Worm (Caenorhabditis elegans): ENCODE measurements around the gene W09C2.7.
A peak's percentile ranks its signal among the peaks of the same experiment; 100 is the strongest.
"Not testable (repeated sequence)": the region's sequence is repeated elsewhere in the genome, so short reads cannot be mapped to it uniquely, and the experiment has no call there.

W09C2.7 gene

DNA sequence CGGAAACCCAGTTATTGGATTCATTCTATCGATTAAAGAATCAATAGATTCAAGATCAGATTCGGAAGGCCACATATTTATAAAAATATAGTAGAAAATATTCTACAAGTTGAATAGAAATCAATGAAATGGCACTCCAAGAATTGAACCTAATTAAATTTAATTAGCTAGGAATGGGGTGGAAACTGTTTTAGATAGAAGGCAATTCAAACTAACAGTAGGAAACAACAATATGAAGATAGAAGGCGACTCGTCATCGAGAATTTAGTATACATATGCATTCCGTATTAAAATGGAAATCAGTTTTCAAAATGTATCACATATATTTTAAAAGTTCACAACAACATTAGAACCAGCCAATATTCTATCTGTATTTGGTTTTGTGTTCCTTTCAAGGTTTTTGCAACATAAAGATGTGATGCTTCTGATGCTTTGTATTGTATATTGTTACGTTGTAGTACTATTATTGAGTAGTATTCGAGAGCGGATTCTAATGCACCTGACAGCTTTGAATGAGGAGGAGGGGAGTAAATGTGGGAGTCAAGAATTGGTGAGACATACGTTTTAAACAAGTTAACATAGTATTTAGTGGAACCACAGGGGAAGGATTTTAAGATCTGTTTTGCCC, 26.3 kb downstream of the W09C2.7 start, which contains the start of the genes F27C8.3 and F27C8.2:
F27C8.3 (minus strand) TSS at position 101 of the 628 bp plus-strand sequence.
F27C8.2 (plus strand) TSS at position 578 of the 628 bp plus-strand sequence.
- TF ChIP-seq elt-3 (tag; optimal IDR thresholded peaks at IDR 0.05); Y55F3AM.14 (GFP tag; optimal IDR thresholded peaks at IDR 0.05); nhr-12 (tag; optimal IDR thresholded peaks at IDR 0.05): not testable (repeated sequence)

DNA sequence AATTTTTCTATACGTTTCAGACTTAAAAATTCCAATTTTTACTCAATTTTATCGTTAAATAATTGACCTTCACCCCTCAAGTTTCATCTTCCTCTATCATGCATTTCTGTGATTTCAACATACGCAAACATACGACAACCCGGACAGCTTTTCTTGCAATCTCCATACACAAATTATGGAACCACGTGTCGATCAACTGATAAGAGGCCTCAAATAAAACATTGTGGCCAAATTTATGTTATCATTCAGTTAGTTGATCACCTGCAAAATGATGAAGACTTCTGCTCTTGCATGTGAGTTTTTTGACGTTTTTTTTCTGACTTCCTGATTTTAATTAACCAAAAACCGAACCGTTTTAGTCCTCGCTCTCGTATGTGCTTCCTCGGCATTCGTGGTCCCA, 28.7 kb downstream of the W09C2.7 start, which contains the start of gene spp-18:
spp-18 (plus strand) TSS at position 257 of the 400 bp plus-strand sequence.
- TF ChIP-seq lin-39 (tag; optimal IDR thresholded peaks at IDR 0.05) (no peak), ztf-11 (tag; optimal IDR thresholded peaks at IDR 0.05) (no peak), nhr-77 (tag; optimal IDR thresholded peaks at IDR 0.05) (no peak), nhr-12 (tag; optimal IDR thresholded peaks at IDR 0.05) (no peak), lin-13 (GFP tag; optimal IDR thresholded peaks at IDR 0.05) (no peak), aly-2 (tag; optimal IDR thresholded peaks at IDR 0.05) (no peak), nhr-25 (tag; optimal IDR thresholded peaks at IDR 0.05) (no peak), nhr-129 (tag; optimal IDR thresholded peaks at IDR 0.05) (no peak), crh-2 (tag; optimal IDR thresholded peaks at IDR 0.05) (peak; percentile 60), gmeb-1 (tag; optimal IDR thresholded peaks at IDR 0.05) (peak; percentile 32), elt-3 (tag; optimal IDR thresholded peaks at IDR 0.05) (no peak), blmp-1 (tag; optimal IDR thresholded peaks at IDR 0.05; ENCODE audit: insufficient read depth) (no peak), zag-1 (tag; optimal IDR thresholded peaks at IDR 0.05) (no peak), mbf-1 (tag; optimal IDR thresholded peaks at IDR 0.05) (no peak), alr-1 (tag; optimal IDR thresholded peaks at IDR 0.05) (no peak), nhr-6 (tag; optimal IDR thresholded peaks at IDR 0.05) (no peak), ceh-16 (tag; optimal IDR thresholded peaks at IDR 0.05) (no peak), nhr-11 (tag; optimal IDR thresholded peaks at IDR 0.05) (no peak), Y55F3AM.14 (GFP tag; optimal IDR thresholded peaks at IDR 0.05) (no peak), egl-27 (tag; optimal IDR thresholded peaks at IDR 0.05) (no peak), mab-5 (tag; optimal IDR thresholded peaks at IDR 0.05) (no peak), nhr-21 (tag; optimal IDR thresholded peaks at IDR 0.05) (no peak), sma-3 (GFP tag; optimal IDR thresholded peaks at IDR 0.05) (no peak), nhr-237 (tag; optimal IDR thresholded peaks at IDR 0.05) (no peak), ztf-1 (GFP tag; conservative IDR thresholded peaks at IDR 0.05) (no peak), sma-9 (GFP tag; optimal IDR thresholded peaks at IDR 0.05) (peak; percentile 63), sma-9 (tag; optimal IDR thresholded peaks at IDR 0.05) (no peak), unc-55 (GFP tag; optimal IDR thresholded peaks at IDR 0.05) (no peak), mdl-1 (tag; optimal IDR thresholded peaks at IDR 0.05) (peak in 1 of 2 experiments; percentile 21), dmd-4 (tag; optimal IDR thresholded peaks at IDR 0.05) (no peak), fos-1 (tag; optimal IDR thresholded peaks at IDR 0.05) (peak; percentile 66), nhr-10 (tag; optimal IDR thresholded peaks at IDR 0.05) (no peak), unc-39 (tag; optimal IDR thresholded peaks at IDR 0.05) (no peak), unc-62 (GFP tag; optimal IDR thresholded peaks at IDR 0.05) (no peak), ceh-82 (tag; optimal IDR thresholded peaks at IDR 0.05) (no peak), elt-1 (tag; optimal IDR thresholded peaks at IDR 0.05) (no peak), sem-4 (tag; optimal IDR thresholded peaks at IDR 0.05) (no peak), ama-1 (optimal IDR thresholded peaks at IDR 0.05) (no peak), snpc-4 (tag; optimal IDR thresholded peaks at IDR 0.05) (no peak)

DNA sequence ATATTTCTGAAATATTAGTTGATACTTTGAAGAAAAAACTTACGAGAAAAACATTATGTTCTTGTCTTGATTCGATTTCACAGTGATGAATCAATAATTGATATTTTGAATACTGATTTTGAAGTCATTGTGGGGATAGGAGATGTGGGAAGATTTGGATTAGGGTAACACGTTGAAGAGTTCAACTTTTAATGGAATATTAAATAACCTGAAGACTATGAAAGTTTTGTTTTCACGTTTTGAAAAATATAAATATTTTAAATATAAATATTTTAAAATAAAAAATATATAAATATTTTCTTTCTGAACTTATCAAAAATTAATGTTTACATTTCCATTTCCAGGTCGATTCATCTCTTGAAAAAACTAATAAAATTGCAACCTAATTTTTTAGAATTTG, 29.8 kb downstream of the W09C2.7 start, which contains the start of gene pei-1:
pei-1 (minus strand) TSS at position 101 of the 400 bp plus-strand sequence.
- TF ChIP-seq C34F6.9 (tag; optimal IDR thresholded peaks at IDR 0.05) (no peak), blmp-1 (tag; optimal IDR thresholded peaks at IDR 0.05; ENCODE audit: insufficient read depth) (no peak), ama-1 (optimal IDR thresholded peaks at IDR 0.05) (no peak), nhr-237 (tag; optimal IDR thresholded peaks at IDR 0.05) (no peak), aly-2 (tag; optimal IDR thresholded peaks at IDR 0.05) (no peak), F13H6.1 (tag; optimal IDR thresholded peaks at IDR 0.05) (no peak), lin-13 (GFP tag; optimal IDR thresholded peaks at IDR 0.05) (no peak), ceh-82 (tag; optimal IDR thresholded peaks at IDR 0.05) (no peak)
